Fruit fly (Drosophila melanogaster): ENCODE measurements around the gene Cpr64Aa.

Cpr64Aa gene

dm6 chr3L:4209078-4209477 lies at the start of gene Cpr64Aa:
Cpr64Aa (minus strand) TSS chr3L:4209178.
- TF ChIP-seq CTCF (optimal IDR thresholded peaks at IDR 0.05) (no peak), CG8478 (optimal IDR thresholded peaks at IDR 0.05) (no peak)

dm6 chr3L:4254301-4254834 lies 45.4 kb upstream of the Cpr64Aa start, which contains the start of the genes ago and CG1265:
ago (minus strand) TSS chr3L:4254306.
CG1265 (plus strand) TSS chr3L:4254776.
- TF ChIP-seq CTCF (optimal IDR thresholded peaks at IDR 0.05) = no peak

dm6 chr3L:4253611-4254300 lies 44.8 kb upstream of the Cpr64Aa start:
- TF ChIP-seq CG8478 (optimal IDR thresholded peaks at IDR 0.05) (no peak), CTCF (optimal IDR thresholded peaks at IDR 0.05) (no peak)

- no peak for TF ChIP-seq CTCF (optimal IDR thresholded peaks at IDR 0.05)
- TF ChIP-seq CG8478 (optimal IDR thresholded peaks at IDR 0.05) = no peak
Measured at dm6 chr3L:4252862-4253610, 44.1 kb upstream of the Cpr64Aa start.

- TF ChIP-seq CG8478 (optimal IDR thresholded peaks at IDR 0.05) (no peak), CTCF (optimal IDR thresholded peaks at IDR 0.05) (no peak)
Measured at dm6 chr3L:4252121-4252861, 43.3 kb upstream of the Cpr64Aa start.

- TF ChIP-seq CTCF (optimal IDR thresholded peaks at IDR 0.05) = no peak
- no peak for TF ChIP-seq CG8478 (optimal IDR thresholded peaks at IDR 0.05)
Measured at dm6 chr3L:4242428-4242827, 33.5 kb upstream of the Cpr64Aa start, which contains the start of gene pav. pav (plus strand) TSS chr3L:4242734.

- TF ChIP-seq CG8478 (optimal IDR thresholded peaks at IDR 0.05) (no peak), CTCF (optimal IDR thresholded peaks at IDR 0.05) (peak; percentile 89 to 94)
Measured at dm6 chr3L:4239442-4240322, 30.7 kb upstream of the Cpr64Aa start, which contains the start of gene Sqor. Sqor (plus strand) TSS chr3L:4240173.

- no peak for TF ChIP-seq CTCF (optimal IDR thresholded peaks at IDR 0.05)
- TF ChIP-seq CG8478 (optimal IDR thresholded peaks at IDR 0.05) = no peak
Measured at dm6 chr3L:4238195-4238594, 29.2 kb upstream of the Cpr64Aa start.

- TF ChIP-seq CG8478 (optimal IDR thresholded peaks at IDR 0.05) (no peak), CTCF (optimal IDR thresholded peaks at IDR 0.05) (no peak)
Measured at dm6 chr3L:4236097-4236572, 27.2 kb upstream of the Cpr64Aa start, which contains the start of gene ImpL2. ImpL2 (minus strand) TSS chr3L:4236147.

- TF ChIP-seq CG8478 (optimal IDR thresholded peaks at IDR 0.05) = peak; percentile 76
- TF ChIP-seq CTCF (optimal IDR thresholded peaks at IDR 0.05) = no peak
Measured at dm6 chr3L:4233603-4234277, 24.8 kb upstream of the Cpr64Aa start.

dm6 chr3L:4232724-4233367 lies 23.9 kb upstream of the Cpr64Aa start:
- TF ChIP-seq CG8478 (optimal IDR thresholded peaks at IDR 0.05) (no peak), CTCF (optimal IDR thresholded peaks at IDR 0.05) (no peak)

dm6 chr3L:4232227-4232626 lies 23.2 kb upstream of the Cpr64Aa start:
- TF ChIP-seq CTCF (optimal IDR thresholded peaks at IDR 0.05) (no peak), CG8478 (optimal IDR thresholded peaks at IDR 0.05) (no peak)

Data from S2 (cell line).